Worm (Caenorhabditis elegans): ENCODE measurements around the gene dnj-14.

The dnj-14 gene

ce11 chrX:4706755-4707226, 4.8 kb downstream of the dnj-14 start, which contains the start of gene dhhc-10 (continued):
- TF ChIP-seq egl-43 (GFP tag; IDR thresholded peaks at IDR 0.05): peak; percentile 62; the same call in 1 of the 2 replicates
- peak; percentile 20 for TF ChIP-seq T20F7.1 (GFP tag; optimal IDR thresholded peaks at IDR 0.05)
- TF ChIP-seq tra-1 (GFP tag; IDR thresholded peaks at IDR 0.05): 0 out of 2 replicates have a peak, but pooled peaks have one; percentile 7
- peak; percentile 68 for TF ChIP-seq nhr-77 (tag; optimal IDR thresholded peaks at IDR 0.05)
- peak; percentile 43 for TF ChIP-seq hlh-30 (tag; optimal IDR thresholded peaks at IDR 0.05; ENCODE audit: insufficient read depth)
- TF ChIP-seq ZK546.5 (tag; optimal IDR thresholded peaks at IDR 0.05): no peak
- TF ChIP-seq ceh-82 (tag; optimal IDR thresholded peaks at IDR 0.05): no peak
- peak in 1 of 2 experiments; percentile 73 for TF ChIP-seq lsy-2 (tag; optimal IDR thresholded peaks at IDR 0.05)
- peak in 1 of 2 experiments; percentile 35 for TF ChIP-seq hif-1 (tag; optimal IDR thresholded peaks at IDR 0.05)
- TF ChIP-seq sdz-12 (GFP tag; optimal IDR thresholded peaks at IDR 0.05): no peak
- no peak for TF ChIP-seq F37D6.2 (tag; optimal IDR thresholded peaks at IDR 0.05)
- peak; percentile 84 for TF ChIP-seq pqm-1 (tag; optimal IDR thresholded peaks at IDR 0.05)
- 0 out of 2 replicates have a peak, but pooled peaks have one; percentile 14 for TF ChIP-seq lin-38 (GFP tag; IDR thresholded peaks at IDR 0.05)
- TF ChIP-seq madf-9 (GFP tag; conservative IDR thresholded peaks at IDR 0.05): 0 out of 2 replicates have a peak, but pooled peaks have one; percentile 12
- no peak for TF ChIP-seq pha-4 (GFP tag; IDR thresholded peaks at IDR 0.05)
- TF ChIP-seq pha-4 (tag; optimal IDR thresholded peaks at IDR 0.05): peak; percentile 47

ce11 chrX:4705666-4706065, 5.9 kb downstream of the dnj-14 start:
- TF ChIP-seq ceh-32 (tag; optimal IDR thresholded peaks at IDR 0.05; ENCODE audit: poor library complexity): no peak
- peak; percentile 29 for TF ChIP-seq nhr-25 (tag; optimal IDR thresholded peaks at IDR 0.05; ENCODE audit: borderline replicate concordance, insufficient read depth)

ce11 chrX:4704877-4705276, 6.7 kb downstream of the dnj-14 start, which contains the start of gene aqp-8:
TSS of gene aqp-8 (minus strand) at chrX:4704977.
- TF ChIP-seq zip-11 (GFP tag; IDR thresholded peaks at IDR 0.05) (no peak), spr-1 (tag; optimal IDR thresholded peaks at IDR 0.05) (no peak), hmg-1.1 (GFP tag; IDR thresholded peaks at IDR 0.05) (no peak), nhr-28 (tag; optimal IDR thresholded peaks at IDR 0.05) (no peak), lin-29 (GFP tag; IDR thresholded peaks at IDR 0.05) (no peak), egl-27 (tag; optimal IDR thresholded peaks at IDR 0.05) (no peak), D1046.2 (GFP tag; IDR thresholded peaks at IDR 0.05) (no peak), snpc-4 (tag; optimal IDR thresholded peaks at IDR 0.05) (no peak), F49E8.2 (tag; optimal IDR thresholded peaks at IDR 0.05; ENCODE audit: borderline replicate concordance) (no peak), ces-1 (GFP tag; optimal IDR thresholded peaks at IDR 0.05) (no peak), rbr-2 (tag; optimal IDR thresholded peaks at IDR 0.05) (no peak), dpl-1 (GFP tag; optimal IDR thresholded peaks at IDR 0.05) (no peak), gei-8 (GFP tag; optimal IDR thresholded peaks at IDR 0.05) (no peak), nhr-48 (tag; optimal IDR thresholded peaks at IDR 0.05) (no peak), aha-1 (tag) (no peak), pha-4 (GFP tag; IDR thresholded peaks at IDR 0.05) (no peak), pha-4 (tag; optimal IDR thresholded peaks at IDR 0.05) (no peak), daf-8 (GFP tag; IDR thresholded peaks at IDR 0.05) (no peak), daf-12 (tag; optimal IDR thresholded peaks at IDR 0.05) (no peak)

ce11 chrX:4700083-4700482, 11.5 kb downstream of the dnj-14 start:
- TF ChIP-seq rbr-2 (tag; optimal IDR thresholded peaks at IDR 0.05) (no peak), F26F4.8 (GFP tag; conservative IDR thresholded peaks at IDR 0.05) (no peak), nhr-11 (tag; optimal IDR thresholded peaks at IDR 0.05) (no peak), aha-1 (tag) (no peak), snpc-1.2 (GFP tag; IDR thresholded peaks at IDR 0.05) (no peak), nhr-102 (tag; optimal IDR thresholded peaks at IDR 0.05) (peak; percentile 46), unc-130 (GFP tag; optimal IDR thresholded peaks at IDR 0.05) (no peak), mdl-1 (tag; optimal IDR thresholded peaks at IDR 0.05) (no peak), ceh-82 (tag; optimal IDR thresholded peaks at IDR 0.05) (no peak), nhr-41 (GFP tag; IDR thresholded peaks at IDR 0.05) (no peak), madf-9 (GFP tag; conservative IDR thresholded peaks at IDR 0.05) (no peak), nhr-25 (tag; optimal IDR thresholded peaks at IDR 0.05; ENCODE audit: borderline replicate concordance, insufficient read depth) (no peak), nhr-6 (tag; optimal IDR thresholded peaks at IDR 0.05) (no peak), nhr-237 (tag; optimal IDR thresholded peaks at IDR 0.05) (no peak), dve-1 (tag; optimal IDR thresholded peaks at IDR 0.05; ENCODE audit: insufficient read depth) (peak; percentile 84), Y105C5A.15 (GFP tag; IDR thresholded peaks at IDR 0.05) (no peak), nhr-76 (tag; optimal IDR thresholded peaks at IDR 0.05) (no peak), tra-1 (GFP tag; IDR thresholded peaks at IDR 0.05) (peak; percentile 57)

Measured in whole organism, L4 larva.